Worm (Caenorhabditis elegans) whole organism, L4 larva: ENCODE results near the gene lbp-9.

Source experiments
- egl-27 ChIP-seq: sonication (generic microtip); optimal IDR thresholded peaks from 3 replicates; lab custom pipeline; 2017; ENCODE audit warnings: missing biosample characterization, missing genetic modification reagents, missing genetic modification characterization
- fkh-10 ChIP-seq: fragments of 150-350 bp; optimal IDR thresholded peaks from 2 replicates; lab custom pipeline; 2014; ENCODE audit warnings: missing biosample characterization, missing genetic modification reagents, missing genetic modification characterization
- lir-3 ChIP-seq: sonication (generic microtip); optimal IDR thresholded peaks from 2 replicates; lab custom pipeline; 2016; ENCODE audit warnings: mild to moderate bottlenecking, missing genetic modification characterization, missing compliant biosample characterization
- madf-5 ChIP-seq, 2 experiments: fragments of 200-800 bp; sonication (Bioruptor generic); IDR thresholded peaks; 2 replicates each; pipeline ENCODE4 v1.3.6; 2022; ENCODE audit warnings: missing compliant biosample characterization in 2 of 2, missing genetic modification characterization in 2 of 2
- mdl-1 ChIP-seq, 2 experiments: fragments of 150-350 bp in 1 of 2; sonication (generic microtip) in 1 of 2; optimal IDR thresholded peaks; 2 replicates each; lab custom pipeline; 2014 to 2017; ENCODE audit warnings: missing biosample characterization in 2 of 2, missing genetic modification characterization in 2 of 2
- nhr-42 ChIP-seq: fragments of 200-800 bp; sonication (Bioruptor generic); IDR thresholded peaks from 2 replicates; pipeline ENCODE4 v1.3.6; 2022; ENCODE audit warnings: missing genetic modification characterization, missing compliant biosample characterization
- nhr-48 ChIP-seq: sonication (generic microtip); optimal IDR thresholded peaks from 2 replicates; lab custom pipeline; 2016; ENCODE audit warnings: mild to moderate bottlenecking, missing genetic modification characterization, missing compliant biosample characterization
- pha-4 ChIP-seq, 2 experiments: fragments of 150-350 bp in 1 of 2; fragments of 200-800 bp in 1 of 2; sonication (Bioruptor generic) in 1 of 2; IDR thresholded peaks in 1 of 2; optimal IDR thresholded peaks in 1 of 2; 2 replicates each; pipeline versions ENCODE4 v1.3.6 to Lab custom; 2014 to 2022; ENCODE audit warnings: missing genetic modification characterization in 2 of 2, missing genetic modification reagents in 2 of 2, missing biosample characterization in 1 of 2, missing compliant biosample characterization in 1 of 2
- sdz-12 ChIP-seq: fragments of 200-800 bp; sonication (Bioruptor generic); optimal IDR thresholded peaks from 2 replicates; lab custom pipeline; 2018; ENCODE audit warnings: mild to moderate bottlenecking, missing genetic modification characterization, missing compliant biosample characterization
- unc-39 ChIP-seq: sonication (generic microtip); optimal IDR thresholded peaks from 2 replicates; lab custom pipeline; 2017; ENCODE audit warnings: missing biosample characterization, missing genetic modification characterization
- unc-62 ChIP-seq, 3 experiments: fragments of 150-350 bp in 1 of 3; sonication (generic microtip); optimal IDR thresholded peaks in 2 of 3; peaks in 1 of 3; 1 replicate in 1 of 3; 2 replicates in 2 of 3; lab custom pipeline; 2014 to 2017; ENCODE audit warnings: missing biosample characterization in 3 of 3, missing genetic modification characterization in 3 of 3, missing genetic modification reagents in 3 of 3, missing genotype in 1 of 3
- ztf-7 ChIP-seq: fragments of 150-350 bp; optimal IDR thresholded peaks from 2 replicates; lab custom pipeline; 2014; ENCODE audit warnings: missing biosample characterization, missing genetic modification characterization

ce11 chrV:2057324-2057723, 10.9 kb upstream of the lbp-9 start, which contains the start of gene comt-3:
- TF ChIP-seq lir-3 (tag; lab: Kevin White, UChicago) = no peak
- no peak for TF ChIP-seq unc-62 (GFP tag; optimal IDR thresholded peaks at IDR 0.05 in 1 of 2; lab: Kevin White, UChicago)
- TF ChIP-seq unc-62 (tag; optimal IDR thresholded peaks at IDR 0.05; lab: Kevin White, UChicago) = no peak
- no peak for TF ChIP-seq fkh-10 (GFP tag; lab: Kevin White, UChicago)
- no peak for TF ChIP-seq mdl-1 (tag; optimal IDR thresholded peaks at IDR 0.05; lab: Kevin White, UChicago)
- TF ChIP-seq ztf-7 (tag; lab: Kevin White, UChicago) = no peak
- TF ChIP-seq nhr-42 (GFP tag; lab: Robert Waterston, UW) = no peak
- no peak for TF ChIP-seq nhr-48 (tag; lab: Kevin White, UChicago)
- TF ChIP-seq pha-4 (GFP tag; IDR thresholded peaks at IDR 0.05; lab: Robert Waterston, UW) = no peak
- no peak for TF ChIP-seq pha-4 (tag; optimal IDR thresholded peaks at IDR 0.05; lab: Kevin White, UChicago)
- no peak for TF ChIP-seq egl-27 (tag; lab: Kevin White, UChicago)
- no peak for TF ChIP-seq unc-39
- no peak for TF ChIP-seq madf-5 (GFP tag; IDR thresholded peaks at IDR 0.05; lab: Robert Waterston, UW)
- no peak for TF ChIP-seq sdz-12 (GFP tag; lab: Kevin White, UChicago)
